Worm (Caenorhabditis elegans) whole organism, mixed stage, embryonic: Measurements from ENCODE around the gene wdr-20.

Source experiments
- M03D4.4 ChIP-seq: sonication (generic microtip); optimal IDR thresholded peaks from 2 replicates; lab custom pipeline; 2017; ENCODE audit warnings: mild to moderate bottlenecking, missing genetic modification characterization, missing compliant biosample characterization
- bed-3 ChIP-seq: fragments of 200-800 bp; sonication (Bioruptor generic); optimal IDR thresholded peaks from 3 replicates; lab custom pipeline; 2018; ENCODE audit warnings: mild to moderate bottlenecking, missing genetic modification characterization, moderate library complexity, missing compliant biosample characterization
- blmp-1 ChIP-seq: fragments of 150-350 bp; optimal IDR thresholded peaks from 2 replicates; lab custom pipeline; 2014; ENCODE audit warnings: missing biosample characterization, missing genetic modification characterization
- ceh-39 ChIP-seq: fragments of 150-350 bp; optimal IDR thresholded peaks from 2 replicates; lab custom pipeline; 2014; ENCODE audit warnings: missing biosample characterization, missing genetic modification characterization
- ceh-43 ChIP-seq: fragments of 200-800 bp; sonication (Bioruptor generic); optimal IDR thresholded peaks from 2 replicates; lab custom pipeline; 2018; ENCODE audit warnings: mild to moderate bottlenecking, missing genetic modification characterization, moderate library complexity, missing compliant biosample characterization
- ceh-83 ChIP-seq: fragments of 200-800 bp; sonication (Bioruptor generic); optimal IDR thresholded peaks from 2 replicates; lab custom pipeline; 2018; ENCODE audit warnings: mild to moderate bottlenecking, missing genetic modification characterization, missing compliant biosample characterization
- ces-1 ChIP-seq: fragments of 150-350 bp; optimal IDR thresholded peaks from 2 replicates; lab custom pipeline; 2014; ENCODE audit warnings: missing biosample characterization, missing genetic modification reagents, missing genetic modification characterization
- cnd-1 ChIP-seq: fragments of 200-800 bp; sonication (Bioruptor generic); optimal IDR thresholded peaks from 2 replicates; lab custom pipeline; 2018; ENCODE audit warnings: mild to moderate bottlenecking, missing genetic modification characterization, missing compliant biosample characterization
- drap-1 ChIP-seq: fragments of 200-800 bp; sonication (Bioruptor generic); optimal IDR thresholded peaks from 3 replicates; lab custom pipeline; 2018; ENCODE audit warnings: mild to moderate bottlenecking, missing genetic modification characterization, missing compliant biosample characterization
- elt-1 ChIP-seq: sonication (generic microtip); optimal IDR thresholded peaks from 2 replicates; lab custom pipeline; 2017; ENCODE audit warnings: missing genetic modification characterization, mild to moderate bottlenecking, missing compliant biosample characterization, antibody characterized with exemption, moderate library complexity, borderline replicate concordance; ENCODE audit not compliant: insufficient read depth
- ham-2 ChIP-seq: fragments of 200-800 bp; sonication (Bioruptor generic); optimal IDR thresholded peaks from 2 replicates; lab custom pipeline; 2018; ENCODE audit warnings: mild to moderate bottlenecking, missing genetic modification characterization, missing compliant biosample characterization
- hlh-1 ChIP-seq: fragments of 150-350 bp; optimal IDR thresholded peaks from 2 replicates; lab custom pipeline; 2014; ENCODE audit warnings: missing biosample characterization, missing genetic modification reagents, missing genetic modification characterization
- lin-13 ChIP-seq: fragments of 150-350 bp; optimal IDR thresholded peaks from 2 replicates; lab custom pipeline; 2014; ENCODE audit warnings: missing biosample characterization, missing genetic modification characterization
- lin-32 ChIP-seq: fragments of 200-800 bp; sonication (Bioruptor generic); optimal IDR thresholded peaks from 2 replicates; lab custom pipeline; 2018; ENCODE audit warnings: mild to moderate bottlenecking, missing genetic modification characterization, missing compliant biosample characterization
- lsy-2 ChIP-seq: fragments of 150-350 bp; optimal IDR thresholded peaks from 2 replicates; lab custom pipeline; 2014; ENCODE audit warnings: missing biosample characterization, missing genetic modification characterization
- mab-5 ChIP-seq: fragments of 150-350 bp; optimal IDR thresholded peaks from 2 replicates; lab custom pipeline; 2014; ENCODE audit warnings: missing biosample characterization, missing genetic modification characterization
- mep-1 ChIP-seq: fragments of 150-350 bp; optimal IDR thresholded peaks from 2 replicates; lab custom pipeline; 2017; ENCODE audit warnings: missing biosample characterization, missing genetic modification reagents, missing genetic modification characterization, inconsistent platforms
- mls-2 ChIP-seq: sonication (generic microtip); optimal IDR thresholded peaks from 2 replicates; lab custom pipeline; 2016; ENCODE audit warnings: mild to moderate bottlenecking, missing genetic modification characterization, moderate library complexity, missing compliant biosample characterization
- nhr-12 ChIP-seq: fragments of 150-350 bp; optimal IDR thresholded peaks from 2 replicates; lab custom pipeline; 2014; ENCODE audit warnings: missing biosample characterization, missing genetic modification characterization
- nhr-2 ChIP-seq: fragments of 150-350 bp; optimal IDR thresholded peaks from 2 replicates; lab custom pipeline; 2014; ENCODE audit warnings: missing biosample characterization, missing genetic modification characterization
- nhr-237 ChIP-seq: fragments of 150-350 bp; optimal IDR thresholded peaks from 2 replicates; lab custom pipeline; 2014; ENCODE audit warnings: missing biosample characterization, missing genetic modification characterization
- nhr-28 ChIP-seq: fragments of 150-350 bp; optimal IDR thresholded peaks from 2 replicates; lab custom pipeline; 2014; ENCODE audit warnings: missing biosample characterization, missing genetic modification characterization
- pha-4 ChIP-seq: fragments of 150-350 bp; optimal IDR thresholded peaks from 2 replicates; lab custom pipeline; 2018; ENCODE audit warnings: missing biosample characterization, missing genetic modification reagents, missing genetic modification characterization
- sem-2 ChIP-seq: fragments of 200-800 bp; sonication (Bioruptor generic); optimal IDR thresholded peaks from 2 replicates; lab custom pipeline; 2018; ENCODE audit warnings: mild to moderate bottlenecking, missing genetic modification characterization, missing compliant biosample characterization
- snpc-4 ChIP-seq: fragments of 150-350 bp; optimal IDR thresholded peaks from 2 replicates; lab custom pipeline; 2014; ENCODE audit warnings: missing biosample characterization, missing genetic modification characterization
- sptf-1 ChIP-seq: sonication (generic microtip); optimal IDR thresholded peaks from 2 replicates; lab custom pipeline; 2017; ENCODE audit warnings: mild to moderate bottlenecking, missing genetic modification characterization, moderate library complexity, missing compliant biosample characterization
- tbx-8 ChIP-seq: fragments of 200-800 bp; sonication (Bioruptor generic); optimal IDR thresholded peaks from 2 replicates; lab custom pipeline; 2018; ENCODE audit warnings: mild to moderate bottlenecking, missing genetic modification characterization, moderate library complexity, missing compliant biosample characterization
- unc-39 ChIP-seq: fragments of 150-350 bp; optimal IDR thresholded peaks from 2 replicates; lab custom pipeline; 2014; ENCODE audit warnings: missing biosample characterization, missing genetic modification characterization
- unc-62 ChIP-seq: fragments of 150-350 bp; optimal IDR thresholded peaks from 2 replicates; lab custom pipeline; 2014; ENCODE audit warnings: missing biosample characterization, missing genetic modification reagents, missing genetic modification characterization
- zip-8 ChIP-seq: fragments of 150-350 bp; optimal IDR thresholded peaks from 2 replicates; lab custom pipeline; 2014; ENCODE audit warnings: missing biosample characterization, missing genetic modification characterization
- ztf-11 ChIP-seq: fragments of 150-350 bp; optimal IDR thresholded peaks from 2 replicates; lab custom pipeline; 2014; ENCODE audit warnings: missing biosample characterization, missing genetic modification characterization

The wdr-20 gene

DNA sequence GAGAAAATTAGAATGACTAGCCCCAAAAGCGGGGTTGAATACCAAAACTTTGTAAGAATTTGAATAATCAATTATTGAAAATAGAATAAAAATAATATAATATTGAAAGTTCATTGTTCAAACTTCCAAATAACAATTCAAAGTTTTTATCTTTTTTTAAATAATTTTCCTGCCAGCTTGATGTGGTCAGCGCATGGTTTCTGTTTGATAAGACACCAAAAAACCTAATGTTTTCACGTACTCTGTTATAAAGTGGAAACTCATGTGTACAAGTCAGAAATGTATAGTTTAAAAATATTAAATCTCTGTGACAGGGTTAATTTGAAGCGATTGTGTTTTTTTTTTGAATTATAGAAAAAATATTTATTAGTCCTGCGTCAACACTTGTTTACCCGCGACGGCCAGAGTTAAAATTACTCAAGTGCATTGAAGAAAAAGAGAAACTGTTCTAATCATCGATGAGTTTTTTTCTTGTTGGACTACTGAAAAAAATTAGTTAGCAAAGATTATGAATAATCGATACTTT lies 29.1 kb downstream of the wdr-20 start, which contains the start of gene ugt-17:
Gene ugt-17, minus strand, starts transcription at position 180 of the 526 bp plus-strand sequence.
- TF ChIP-seq mab-5 (tag; lab: Kevin White, UChicago) (no peak), sem-2 (GFP tag; lab: Kevin White, UChicago) (no peak)
- TF ChIP-seq, all 35 proteins: peak for 0

DNA sequence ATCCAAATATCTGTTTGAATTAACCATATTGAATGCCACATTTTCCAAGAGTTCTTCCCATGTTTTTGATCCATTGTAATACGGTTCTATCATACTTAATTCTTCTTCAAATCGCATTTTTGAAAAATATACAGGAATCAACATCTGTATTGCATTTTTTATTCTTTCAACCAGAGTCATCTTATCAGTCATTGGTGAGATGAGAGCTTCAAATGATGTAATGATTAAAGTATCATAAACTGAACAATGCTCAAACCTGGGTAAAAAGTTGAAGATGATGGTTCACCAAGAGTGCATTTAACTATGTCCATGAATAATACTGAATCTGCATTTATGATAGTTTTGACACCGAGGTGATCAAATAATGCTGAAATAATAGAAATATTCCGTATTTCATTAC lies 30.1 kb downstream of the wdr-20 start:
- TF ChIP-seq nhr-237: no peak
- no peak for TF ChIP-seq ztf-11 (tag; lab: Kevin White, UChicago)
- TF ChIP-seq tbx-8: no peak
- no peak for TF ChIP-seq ceh-43 (GFP tag; lab: Kevin White, UChicago)
- no peak for TF ChIP-seq lin-32 (GFP tag; lab: Kevin White, UChicago)
- TF ChIP-seq drap-1 (GFP tag; lab: Kevin White, UChicago): no peak
- TF ChIP-seq ces-1 (GFP tag; lab: Kevin White, UChicago): no peak
- TF ChIP-seq nhr-2: no peak
- no peak for TF ChIP-seq lin-13 (tag; lab: Kevin White, UChicago)
- no peak for TF ChIP-seq elt-1
- no peak for TF ChIP-seq zip-8 (tag; lab: Kevin White, UChicago)
- no peak for TF ChIP-seq hlh-1 (tag; lab: Kevin White, UChicago)
- no peak for TF ChIP-seq ceh-39 (tag; lab: Kevin White, UChicago)
- TF ChIP-seq sem-2 (GFP tag; lab: Kevin White, UChicago): no peak

DNA sequence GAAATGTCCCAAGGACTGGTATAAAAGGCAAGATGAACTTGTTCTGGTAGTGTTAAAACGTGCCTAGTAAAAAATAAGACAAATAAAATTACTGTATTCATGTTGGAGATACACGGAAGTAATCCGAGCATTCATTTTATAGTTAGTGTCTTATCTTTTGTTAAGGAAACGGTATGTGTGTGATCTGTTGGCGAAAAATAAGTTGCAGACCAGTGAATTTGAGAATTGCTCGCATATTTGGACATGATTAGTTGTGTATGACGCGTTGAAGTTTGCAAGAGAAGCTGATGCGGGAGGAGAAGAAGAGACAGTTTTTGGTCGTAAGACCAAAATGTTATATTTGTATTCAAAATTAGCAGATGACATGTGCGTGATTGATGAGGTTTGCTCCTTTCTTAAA lies 32.0 kb downstream of the wdr-20 start, which contains the start of gene C08B6.14:
Gene C08B6.14, minus strand, starts transcription at position 101 of the 400 bp plus-strand sequence.
- no peak for TF ChIP-seq pha-4 (tag; lab: Kevin White, UChicago)
- no peak for TF ChIP-seq bed-3 (GFP tag; lab: Kevin White, UChicago)
- no peak for TF ChIP-seq nhr-237
- no peak for TF ChIP-seq lin-32 (GFP tag; lab: Kevin White, UChicago)
- TF ChIP-seq sem-2 (GFP tag; lab: Kevin White, UChicago): no peak
- TF ChIP-seq mab-5 (tag; lab: Kevin White, UChicago): no peak
- no peak for TF ChIP-seq mep-1 (tag; lab: Kevin White, UChicago)
- TF ChIP-seq elt-1: no peak
- no peak for TF ChIP-seq hlh-1 (tag; lab: Kevin White, UChicago)
- TF ChIP-seq ztf-11 (tag; lab: Kevin White, UChicago): no peak
- no peak for TF ChIP-seq unc-39 (tag; lab: Kevin White, UChicago)
- no peak for TF ChIP-seq snpc-4 (tag; lab: Kevin White, UChicago)
- no peak for TF ChIP-seq lin-13 (tag; lab: Kevin White, UChicago)
- no peak for TF ChIP-seq unc-62 (GFP tag; lab: Kevin White, UChicago)
- TF ChIP-seq, all 35 proteins: peak for 0

DNA sequence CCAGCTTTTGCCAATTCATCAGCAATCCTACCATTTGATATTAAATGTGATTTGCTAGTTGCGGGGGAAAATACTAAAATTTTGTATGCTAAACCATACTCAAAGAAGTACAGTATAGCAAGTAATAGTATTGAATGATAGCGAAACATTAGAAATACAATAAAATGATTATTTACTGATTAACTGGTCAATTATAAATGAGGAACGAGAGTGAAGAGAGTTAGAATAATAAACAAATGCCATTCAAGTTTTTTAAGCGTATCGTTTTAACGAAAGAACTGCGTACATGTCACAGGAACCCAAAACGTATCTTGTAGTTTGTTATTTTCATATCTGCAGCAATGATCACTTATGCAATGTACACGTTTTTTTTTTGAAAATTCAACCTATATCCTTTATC lies 35.5 kb downstream of the wdr-20 start, which contains the start of gene ugt-47:
Gene ugt-47, minus strand, starts transcription at position 169 of the 400 bp plus-strand sequence.
- TF ChIP-seq lsy-2 (no peak), unc-39 (tag; lab: Kevin White, UChicago) (no peak), tbx-8 (no peak), snpc-4 (tag; lab: Kevin White, UChicago) (no peak), ham-2 (GFP tag; lab: Kevin White, UChicago) (no peak), nhr-28 (tag; lab: Kevin White, UChicago) (no peak), unc-62 (GFP tag; lab: Kevin White, UChicago) (no peak), sem-2 (GFP tag; lab: Kevin White, UChicago) (no peak), pha-4 (tag; lab: Kevin White, UChicago) (no peak), sptf-1 (no peak), mls-2 (tag; lab: Kevin White, UChicago) (no peak), nhr-12 (tag; lab: Kevin White, UChicago) (no peak)

DNA sequence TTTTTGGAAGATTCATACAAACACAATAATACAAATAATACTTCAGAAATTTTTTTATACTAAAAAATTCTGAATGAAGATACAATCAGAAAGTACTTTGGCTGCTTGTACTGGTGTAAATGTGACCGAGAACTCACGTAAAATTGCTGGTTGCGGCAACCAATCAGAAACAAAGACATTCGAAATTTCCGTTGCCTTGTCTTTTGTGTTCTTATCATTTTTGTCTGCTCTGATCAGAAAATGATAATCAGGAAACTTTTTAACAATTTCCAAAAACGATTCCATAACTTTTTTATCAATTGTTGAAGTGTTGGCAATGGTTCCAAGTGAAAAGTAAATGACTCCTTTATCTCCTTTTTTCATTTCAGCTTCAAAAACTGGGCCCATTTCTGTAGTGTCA lies 37.0 kb downstream of the wdr-20 start:
- TF ChIP-seq drap-1 (GFP tag; lab: Kevin White, UChicago) (no peak), ceh-43 (GFP tag; lab: Kevin White, UChicago) (no peak), unc-39 (tag; lab: Kevin White, UChicago) (no peak), bed-3 (GFP tag; lab: Kevin White, UChicago) (no peak), cnd-1 (tag; lab: Kevin White, UChicago) (no peak), blmp-1 (tag; lab: Kevin White, UChicago) (no peak), snpc-4 (tag; lab: Kevin White, UChicago) (no peak), mab-5 (tag; lab: Kevin White, UChicago) (no peak), M03D4.4 (tag; lab: Kevin White, UChicago) (no peak), ceh-83 (GFP tag; lab: Kevin White, UChicago) (no peak)
